Fruit fly (Drosophila melanogaster) whole organism, prepupa: Measurements from ENCODE around the gene CG43390.
A peak's percentile ranks its signal among the peaks of the same experiment; 100 is the strongest.

Experiments
- Blimp-1 ChIP-seq: fragments of 200-800 bp; sonication (Bioruptor generic); optimal IDR thresholded peaks from 3 replicates; lab custom pipeline; 2017; ENCODE audit warnings: missing biosample characterization, missing genetic modification characterization, mild to moderate bottlenecking, moderate library complexity, missing genetic modification reagents
- CG10631 ChIP-seq: fragments of 200-800 bp; sonication (Bioruptor generic); optimal IDR thresholded peaks from 2 replicates; lab custom pipeline; 2016; ENCODE audit warnings: missing biosample characterization, missing genetic modification characterization
- CG10669 ChIP-seq: fragments of 200-800 bp; sonication (Bioruptor generic); optimal IDR thresholded peaks from 3 replicates; lab custom pipeline; 2018; ENCODE audit warnings: missing biosample characterization, mild to moderate bottlenecking, missing genetic modification characterization, moderate library complexity
- CG11294 ChIP-seq: fragments of 200-800 bp; sonication (Bioruptor generic); IDR thresholded peaks from 2 replicates; pipeline ENCODE4 v1.3.6; 2022; ENCODE audit warnings: missing biosample characterization, missing genetic modification characterization
- CG11762 ChIP-seq: fragments of 200-800 bp; sonication (Bioruptor generic); optimal IDR thresholded peaks from 3 replicates; lab custom pipeline; 2016; ENCODE audit warnings: missing biosample characterization, missing genetic modification characterization; ENCODE audit not compliant: insufficient read depth
- CG11902 ChIP-seq: fragments of 200-800 bp; sonication (Bioruptor generic); optimal IDR thresholded peaks from 3 replicates; lab custom pipeline; 2016; ENCODE audit warnings: missing biosample characterization, missing genetic modification characterization
- CG15336 ChIP-seq: fragments of 200-800 bp; sonication (Bioruptor generic); IDR thresholded peaks from 2 replicates; pipeline ENCODE4 v1.3.6; 2022; ENCODE audit warnings: missing biosample characterization, missing genetic modification characterization
- CG1621 ChIP-seq: fragments of 200-800 bp; sonication (Bioruptor generic); optimal IDR thresholded peaks from 3 replicates; lab custom pipeline; 2018; ENCODE audit warnings: missing biosample characterization, mild to moderate bottlenecking, missing genetic modification characterization
- CG16779 ChIP-seq: fragments of 200-800 bp; sonication (Bioruptor generic); optimal IDR thresholded peaks from 3 replicates; lab custom pipeline; 2017; ENCODE audit warnings: missing biosample characterization, mild to moderate bottlenecking, missing genetic modification characterization
- CG3032 ChIP-seq: fragments of 200-800 bp; optimal IDR thresholded peaks from 2 replicates; lab custom pipeline; 2019; ENCODE audit warnings: missing biosample characterization, mild to moderate bottlenecking, missing genetic modification characterization, moderate library complexity
- CG31627 ChIP-seq: fragments of 200-800 bp; sonication (Bioruptor generic); optimal IDR thresholded peaks from 3 replicates; lab custom pipeline; 2016; ENCODE audit warnings: missing biosample characterization, missing genetic modification characterization
- CG32006 ChIP-seq: fragments of 200-800 bp; sonication (Bioruptor generic); optimal IDR thresholded peaks from 3 replicates; lab custom pipeline; 2017; ENCODE audit warnings: missing biosample characterization, mild to moderate bottlenecking, missing genetic modification characterization
- CG3919 ChIP-seq: fragments of 200-800 bp; sonication (Bioruptor generic); optimal IDR thresholded peaks from 3 replicates; lab custom pipeline; 2016; ENCODE audit warnings: missing biosample characterization, missing genetic modification characterization
- CG4318 ChIP-seq: fragments of 200-800 bp; sonication (Bioruptor generic); optimal IDR thresholded peaks from 3 replicates; lab custom pipeline; 2017; ENCODE audit warnings: missing biosample characterization, mild to moderate bottlenecking, missing genetic modification characterization
- CG6163 ChIP-seq: fragments of 200-800 bp; sonication (Bioruptor generic); IDR thresholded peaks from 3 replicates; pipeline ENCODE4 v1.3.6; 2022; ENCODE audit warnings: missing biosample characterization, missing genetic modification characterization
- CG6276 ChIP-seq: fragments of 200-800 bp; sonication (Bioruptor generic); optimal IDR thresholded peaks from 2 replicates; lab custom pipeline; 2017; ENCODE audit warnings: missing biosample characterization, mild to moderate bottlenecking, missing genetic modification characterization
- CG6792 ChIP-seq: fragments of 200-800 bp; sonication (Bioruptor generic); optimal IDR thresholded peaks from 3 replicates; lab custom pipeline; 2016; ENCODE audit warnings: missing biosample characterization, missing genetic modification characterization
- CG6808 ChIP-seq: fragments of 200-800 bp; sonication (Bioruptor generic); optimal IDR thresholded peaks from 3 replicates; lab custom pipeline; 2017; ENCODE audit warnings: missing biosample characterization, missing genetic modification characterization, mild to moderate bottlenecking, moderate library complexity, missing genetic modification reagents
- CG6854 ChIP-seq: fragments of 200-800 bp; sonication (Bioruptor generic); optimal IDR thresholded peaks from 2 replicates; lab custom pipeline; 2017; ENCODE audit warnings: missing biosample characterization, mild to moderate bottlenecking, missing genetic modification characterization
- CG7368 ChIP-seq: fragments of 200-800 bp; sonication (Bioruptor generic); optimal IDR thresholded peaks from 3 replicates; lab custom pipeline; 2016; ENCODE audit warnings: missing biosample characterization, missing genetic modification characterization
- CG8119 ChIP-seq: fragments of 200-800 bp; sonication (Bioruptor generic); IDR thresholded peaks from 3 replicates; pipeline ENCODE4 v1.3.6; 2022; ENCODE audit warnings: missing biosample characterization, missing genetic modification characterization
- CG8632 ChIP-seq: fragments of 200-800 bp; sonication (Bioruptor generic); optimal IDR thresholded peaks from 3 replicates; lab custom pipeline; 2016; ENCODE audit warnings: missing biosample characterization, missing genetic modification characterization
- CG9139 ChIP-seq: fragments of 200-800 bp; sonication (Bioruptor generic); optimal IDR thresholded peaks from 3 replicates; lab custom pipeline; 2017; ENCODE audit warnings: missing biosample characterization, mild to moderate bottlenecking, missing genetic modification characterization
- Eip75B ChIP-seq: fragments of 200-800 bp; sonication (Bioruptor generic); optimal IDR thresholded peaks from 3 replicates; lab custom pipeline; 2016; ENCODE audit warnings: missing biosample characterization, missing genetic modification characterization
- Eip78C ChIP-seq: fragments of 200-800 bp; sonication (Bioruptor generic); peaks from one replicate; lab custom pipeline; 2016; ENCODE audit warnings: missing biosample characterization, missing genetic modification characterization
- Eip93F ChIP-seq: fragments of 200-800 bp; sonication (Bioruptor generic); optimal IDR thresholded peaks from 2 replicates; lab custom pipeline; 2016; ENCODE audit warnings: missing biosample characterization, mild to moderate bottlenecking, missing genetic modification characterization
- Ets21C ChIP-seq: fragments of 200-800 bp; sonication (Bioruptor generic); optimal IDR thresholded peaks from 3 replicates; lab custom pipeline; 2016; ENCODE audit warnings: missing biosample characterization, missing genetic modification characterization
- Ets96B ChIP-seq: fragments of 200-800 bp; optimal IDR thresholded peaks from 2 replicates; lab custom pipeline; 2019; ENCODE audit warnings: missing biosample characterization, mild to moderate bottlenecking, missing genetic modification characterization, moderate library complexity
- Gug ChIP-seq: fragments of 200-800 bp; sonication (Bioruptor generic); IDR thresholded peaks from 2 replicates; pipeline ENCODE4 v1.3.6; 2022; ENCODE audit warnings: missing biosample characterization, missing genetic modification characterization
- Hr38 ChIP-seq: sonication (Bioruptor generic); optimal IDR thresholded peaks from 2 replicates; lab custom pipeline; 2016; ENCODE audit warnings: missing biosample characterization, missing genetic modification characterization
- Hr39 ChIP-seq: fragments of 200-800 bp; sonication (Bioruptor generic); optimal IDR thresholded peaks from 2 replicates; lab custom pipeline; 2016; ENCODE audit warnings: missing biosample characterization, missing genetic modification characterization
- Hr4 ChIP-seq: fragments of 200-800 bp; sonication (Bioruptor generic); optimal IDR thresholded peaks from 3 replicates; lab custom pipeline; 2016; ENCODE audit warnings: missing biosample characterization, missing genetic modification characterization
- Met ChIP-seq: fragments of 200-800 bp; sonication (Bioruptor generic); optimal IDR thresholded peaks from 3 replicates; lab custom pipeline; 2016; ENCODE audit warnings: missing biosample characterization, missing genetic modification characterization
- Smox ChIP-seq: fragments of 200-800 bp; sonication (Bioruptor generic); optimal IDR thresholded peaks from 3 replicates; lab custom pipeline; 2016; ENCODE audit warnings: missing biosample characterization, missing genetic modification characterization
- Sox102F ChIP-seq: fragments of 200-800 bp; sonication (Bioruptor generic); optimal IDR thresholded peaks from 2 replicates; lab custom pipeline; 2016; ENCODE audit warnings: missing biosample characterization, mild to moderate bottlenecking, missing genetic modification characterization
- Sox14 ChIP-seq: fragments of 200-800 bp; sonication (Bioruptor generic); optimal IDR thresholded peaks from 3 replicates; lab custom pipeline; 2016; ENCODE audit warnings: missing biosample characterization, missing genetic modification characterization
- Sox15 ChIP-seq: fragments of 200-800 bp; sonication (Bioruptor generic); optimal IDR thresholded peaks from 3 replicates; lab custom pipeline; 2016; ENCODE audit warnings: missing biosample characterization, missing genetic modification characterization
- achi ChIP-seq: fragments of 200-800 bp; sonication (Bioruptor generic); optimal IDR thresholded peaks from 3 replicates; lab custom pipeline; 2016; ENCODE audit warnings: missing biosample characterization, missing genetic modification characterization
- cyc ChIP-seq: fragments of 200-800 bp; sonication (Bioruptor generic); optimal IDR thresholded peaks from 3 replicates; lab custom pipeline; 2016; ENCODE audit warnings: missing biosample characterization, missing genetic modification characterization
- dac ChIP-seq: fragments of 200-800 bp; sonication (Bioruptor generic); optimal IDR thresholded peaks from 2 replicates; lab custom pipeline; 2017; ENCODE audit warnings: missing biosample characterization, mild to moderate bottlenecking, missing genetic modification characterization
- dsx ChIP-seq: fragments of 200-800 bp; optimal IDR thresholded peaks from 3 replicates; lab custom pipeline; 2019; ENCODE audit warnings: missing biosample characterization, mild to moderate bottlenecking, missing genetic modification characterization, moderate library complexity; ENCODE audit not compliant: poor library complexity, severe bottlenecking
- eg ChIP-seq: fragments of 200-800 bp; sonication (Bioruptor generic); IDR thresholded peaks from 3 replicates; pipeline ENCODE4 v1.3.6; 2022; ENCODE audit warnings: missing biosample characterization, missing genetic modification characterization
- esn ChIP-seq: fragments of 200-800 bp; sonication (Bioruptor generic); optimal IDR thresholded peaks from 2 replicates; lab custom pipeline; 2016; ENCODE audit warnings: missing biosample characterization, mild to moderate bottlenecking, missing genetic modification characterization, moderate library complexity
- fd59A ChIP-seq: fragments of 200-800 bp; sonication (Bioruptor generic); optimal IDR thresholded peaks from 2 replicates; lab custom pipeline; 2017; ENCODE audit warnings: missing biosample characterization, mild to moderate bottlenecking, missing genetic modification characterization, missing genetic modification reagents
- fd85E ChIP-seq: fragments of 200-800 bp; sonication (Bioruptor generic); optimal IDR thresholded peaks from 3 replicates; lab custom pipeline; 2016; ENCODE audit warnings: missing biosample characterization, missing genetic modification characterization
- lz ChIP-seq: fragments of 200-800 bp; sonication (Bioruptor generic); optimal IDR thresholded peaks from 3 replicates; lab custom pipeline; 2016; ENCODE audit warnings: missing biosample characterization, missing genetic modification characterization
- net ChIP-seq: fragments of 200-800 bp; sonication (Bioruptor generic); optimal IDR thresholded peaks from 3 replicates; lab custom pipeline; 2016; ENCODE audit warnings: missing biosample characterization, missing genetic modification characterization
- pdm3 ChIP-seq: fragments of 200-800 bp; sonication (Bioruptor generic); optimal IDR thresholded peaks from 3 replicates; lab custom pipeline; 2016; ENCODE audit warnings: missing biosample characterization, missing genetic modification characterization
- salr ChIP-seq, 2 experiments: fragments of 200-800 bp; sonication (Bioruptor generic); optimal IDR thresholded peaks; 3 replicates each; lab custom pipeline; 2016 to 2018; ENCODE audit warnings: missing biosample characterization in 2 of 2, missing genetic modification characterization in 2 of 2, mild to moderate bottlenecking in 1 of 2
- spab ChIP-seq: fragments of 200-800 bp; sonication (Bioruptor generic); optimal IDR thresholded peaks from 2 replicates; lab custom pipeline; 2017; ENCODE audit warnings: missing biosample characterization, mild to moderate bottlenecking, missing genetic modification characterization, missing genetic modification reagents
- ss ChIP-seq, 2 experiments: fragments of 200-800 bp; sonication (Bioruptor generic); optimal IDR thresholded peaks; 2 replicates in 1 of 2; 3 replicates in 1 of 2; lab custom pipeline; 2017 to 2018; ENCODE audit warnings: mild to moderate bottlenecking in 2 of 2, missing biosample characterization in 2 of 2, missing genetic modification characterization in 2 of 2, moderate library complexity in 1 of 2
- svp ChIP-seq: fragments of 200-800 bp; sonication (Bioruptor generic); peaks from one replicate; lab custom pipeline; 2016; ENCODE audit warnings: missing biosample characterization, missing genetic modification characterization
- topi ChIP-seq: fragments of 200-800 bp; sonication (Bioruptor generic); optimal IDR thresholded peaks from 3 replicates; lab custom pipeline; 2016; ENCODE audit warnings: missing biosample characterization, missing genetic modification characterization

The CG43390 gene

DNA sequence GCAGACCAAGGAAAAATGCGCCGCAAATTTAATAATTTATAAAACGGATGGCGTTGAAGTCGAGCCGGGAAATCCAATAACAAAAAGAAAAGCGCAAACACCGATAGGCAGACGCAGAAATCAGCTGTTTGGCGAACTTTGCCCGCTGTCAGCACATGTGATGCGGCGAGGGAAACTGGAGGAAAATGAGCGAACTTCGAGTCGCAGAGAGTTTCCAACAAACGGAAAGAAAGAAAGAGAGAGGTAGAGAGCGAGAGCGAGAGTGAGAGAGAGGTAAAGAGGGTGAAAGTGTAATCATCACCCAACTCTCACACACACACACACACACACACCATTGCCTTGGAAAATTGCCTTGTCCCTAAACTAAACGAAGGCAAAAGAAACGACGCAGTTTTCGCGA is 22.5 kb downstream of the CG43390 start:
- peak; percentile 0 for TF ChIP-seq CG32006 (GFP tag; lab: Kevin White, UChicago)
- TF ChIP-seq CG1621 (tag; lab: Kevin White, UChicago) = peak; percentile 25
- TF ChIP-seq CG15336 (GFP tag; lab: Robert Waterston, UW) = peak; percentile 58; the same call in 1 of the 2 replicates
- TF ChIP-seq CG4318 (GFP tag; lab: Kevin White, UChicago) = no peak
- TF ChIP-seq dsx (GFP tag; lab: Kevin White, UChicago) = peak; percentile 20
- TF ChIP-seq ss (GFP tag; optimal IDR thresholded peaks at IDR 0.05; lab: Kevin White, UChicago) = peak; percentile 81 to 82
- no peak for TF ChIP-seq CG8632
- TF ChIP-seq esn (GFP tag; lab: Kevin White, UChicago) = no peak
- TF ChIP-seq Sox102F (GFP tag; lab: Kevin White, UChicago) = no peak
- TF ChIP-seq CG6808 (GFP tag; lab: Kevin White, UChicago) = peak; percentile 70
- no peak for TF ChIP-seq dac
- TF ChIP-seq CG11902 (GFP tag; lab: Kevin White, UChicago) = no peak
- no peak for TF ChIP-seq Hr38 (GFP tag; lab: Kevin White, UChicago)
- no peak for TF ChIP-seq CG6854 (GFP tag; lab: Kevin White, UChicago)
- peak; percentile 71 for TF ChIP-seq CG16779 (tag; lab: Kevin White, UChicago)
- TF ChIP-seq fd85E (GFP tag; lab: Kevin White, UChicago) = no peak
- no peak for TF ChIP-seq Hr39 (GFP tag; lab: Kevin White, UChicago)
- TF ChIP-seq Met (GFP tag; lab: Kevin White, UChicago) = no peak
- TF ChIP-seq Ets96B (tag; lab: Kevin White, UChicago) = no peak
- TF ChIP-seq Eip78C (GFP tag; lab: Kevin White, UChicago) = peak; percentile 40
- peak; percentile 37 for TF ChIP-seq CG10669 (GFP tag; lab: Kevin White, UChicago)
- TF ChIP-seq CG9139 (GFP tag; lab: Kevin White, UChicago) = peak; percentile 83
- TF ChIP-seq Ets21C (GFP tag; lab: Kevin White, UChicago) = no peak
- TF ChIP-seq svp (GFP tag; lab: Kevin White, UChicago) = peak; percentile 74
- peak; percentile 69 for TF ChIP-seq CG6163 (GFP tag; lab: Robert Waterston, UW)
- TF ChIP-seq Hr4 = no peak
- no peak for TF ChIP-seq CG10631 (GFP tag; lab: Kevin White, UChicago)
- TF ChIP-seq CG3032 (tag; lab: Kevin White, UChicago) = no peak
- peak; percentile 74; the same call in 2 of the 3 replicates for TF ChIP-seq eg (GFP tag; lab: Robert Waterston, UW)
- TF ChIP-seq CG7368 = no peak
- TF ChIP-seq cyc (GFP tag; lab: Kevin White, UChicago) = no peak
- TF ChIP-seq CG31627 (GFP tag; lab: Kevin White, UChicago) = no peak
- TF ChIP-seq fd59A (GFP tag; lab: Kevin White, UChicago) = no peak
- TF ChIP-seq lz = no peak
- no peak for TF ChIP-seq CG11294 (GFP tag; lab: Robert Waterston, UW)
- TF ChIP-seq achi (GFP tag; lab: Kevin White, UChicago) = no peak
- TF ChIP-seq CG6276 (GFP tag; lab: Kevin White, UChicago) = peak; percentile 91
- TF ChIP-seq topi = no peak
- no peak for TF ChIP-seq Sox15 (GFP tag; lab: Kevin White, UChicago)
- TF ChIP-seq net (GFP tag; lab: Kevin White, UChicago) = peak; percentile 70
- TF ChIP-seq CG3919 (GFP tag; lab: Kevin White, UChicago) = peak; percentile 46
- 0 out of 2 replicates have a peak, but pooled peaks have one; percentile 16 for TF ChIP-seq Gug
- peak in 1 of 2 experiments; percentile 11 for TF ChIP-seq salr (GFP tag; optimal IDR thresholded peaks at IDR 0.05; lab: Kevin White, UChicago)
- TF ChIP-seq CG6792 (GFP tag; lab: Kevin White, UChicago) = no peak
- TF ChIP-seq Sox14 (GFP tag; lab: Kevin White, UChicago) = no peak
- TF ChIP-seq CG11762 (GFP tag; lab: Kevin White, UChicago) = peak; percentile 8
- no peak for TF ChIP-seq Blimp-1
- no peak for TF ChIP-seq Smox (GFP tag; lab: Kevin White, UChicago)
- no peak for TF ChIP-seq Eip93F (GFP tag; lab: Kevin White, UChicago)
- TF ChIP-seq pdm3 (GFP tag; lab: Kevin White, UChicago) = no peak
- TF ChIP-seq CG8119 (GFP tag; lab: Robert Waterston, UW) = peak; percentile 72
- TF ChIP-seq Eip75B (GFP tag; lab: Kevin White, UChicago) = no peak
- TF ChIP-seq spab (GFP tag; lab: Kevin White, UChicago) = peak; percentile 65
